Fruit fly (Drosophila melanogaster) whole organism, embryonic: ENCODE data around the gene Syp.

Experiments
- Bgb ChIP-seq: fragments of 200-800 bp; sonication (Bioruptor generic); IDR thresholded peaks from 2 replicates; pipeline ENCODE4 v1.3.6; 2022; ENCODE audit warnings: missing biosample characterization, missing genetic modification characterization; ENCODE audit not compliant: partially characterized antibody
- BtbVII ChIP-seq: fragments of 200-800 bp; sonication (Bioruptor generic); optimal IDR thresholded peaks from 3 replicates; lab custom pipeline; 2017; ENCODE audit warnings: missing biosample characterization, mild to moderate bottlenecking, missing genetic modification characterization
- CG10959 ChIP-seq: fragments of 200-800 bp; sonication (Bioruptor generic); IDR thresholded peaks from 2 replicates; pipeline ENCODE4 v1.3.6; 2022; ENCODE audit warnings: missing biosample characterization, missing genetic modification characterization
- CG11398 ChIP-seq: fragments of 200-800 bp; sonication (Bioruptor generic); optimal IDR thresholded peaks from 2 replicates; lab custom pipeline; 2016; ENCODE audit warnings: missing biosample characterization, missing genetic modification characterization
- CG11723 ChIP-seq: fragments of 200-800 bp; sonication (Bioruptor generic); optimal IDR thresholded peaks from 2 replicates; lab custom pipeline; 2017; ENCODE audit warnings: missing biosample characterization, mild to moderate bottlenecking, missing genetic modification characterization
- CG12104 ChIP-seq: fragments of 200-800 bp; sonication (Bioruptor generic); optimal IDR thresholded peaks from 3 replicates; lab custom pipeline; 2016; ENCODE audit warnings: missing biosample characterization, missing genetic modification characterization
- CG12769 ChIP-seq: fragments of 200-800 bp; sonication (Bioruptor generic); optimal IDR thresholded peaks from 2 replicates; lab custom pipeline; 2019; ENCODE audit warnings: missing biosample characterization, mild to moderate bottlenecking, missing genetic modification characterization, moderate library complexity
- CG14710 ChIP-seq: fragments of 200-800 bp; sonication (Bioruptor generic); optimal IDR thresholded peaks from 3 replicates; lab custom pipeline; 2019; ENCODE audit warnings: missing biosample characterization, mild to moderate bottlenecking, missing genetic modification characterization, moderate library complexity
- CG15011 ChIP-seq: fragments of 200-800 bp; sonication (Bioruptor generic); optimal IDR thresholded peaks from 3 replicates; lab custom pipeline; 2018; ENCODE audit warnings: missing biosample characterization, mild to moderate bottlenecking, missing genetic modification characterization
- CG1529 ChIP-seq: fragments of 200-800 bp; sonication (Bioruptor generic); optimal IDR thresholded peaks from 3 replicates; lab custom pipeline; 2018; ENCODE audit warnings: missing biosample characterization, missing genetic modification characterization
- CG15696 ChIP-seq: fragments of 200-800 bp; sonication (Bioruptor generic); optimal IDR thresholded peaks from 2 replicates; lab custom pipeline; 2019; ENCODE audit warnings: missing biosample characterization, mild to moderate bottlenecking, missing genetic modification characterization, moderate library complexity
- CG16863 ChIP-seq: fragments of 200-800 bp; sonication (Bioruptor generic); optimal IDR thresholded peaks from 3 replicates; lab custom pipeline; 2016; ENCODE audit warnings: missing biosample characterization, missing genetic modification characterization
- CG17328 ChIP-seq: fragments of 200-800 bp; sonication (Bioruptor generic); IDR thresholded peaks from 2 replicates; pipeline ENCODE4 v1.3.6; 2022; ENCODE audit warnings: missing biosample characterization, missing genetic modification characterization
- CG1792 ChIP-seq: fragments of 200-800 bp; sonication (Bioruptor generic); optimal IDR thresholded peaks from 2 replicates; lab custom pipeline; 2016; ENCODE audit warnings: missing biosample characterization, missing genetic modification characterization
- CG2120 ChIP-seq: fragments of 200-800 bp; sonication (Bioruptor generic); optimal IDR thresholded peaks from 3 replicates; lab custom pipeline; 2016; ENCODE audit warnings: missing biosample characterization, missing genetic modification characterization
- CG2712 ChIP-seq: fragments of 200-800 bp; optimal IDR thresholded peaks from 3 replicates; lab custom pipeline; 2019; ENCODE audit warnings: missing biosample characterization, mild to moderate bottlenecking, missing genetic modification characterization, moderate library complexity
- CG2875 ChIP-seq: fragments of 200-800 bp; sonication (Bioruptor generic); optimal IDR thresholded peaks from 2 replicates; lab custom pipeline; 2017; ENCODE audit warnings: missing biosample characterization, mild to moderate bottlenecking, missing genetic modification characterization, missing genetic modification reagents
- CG2889 ChIP-seq: fragments of 200-800 bp; sonication (Bioruptor generic); IDR thresholded peaks from 3 replicates; pipeline ENCODE4 v1.3.6; 2022; ENCODE audit warnings: missing biosample characterization, missing genetic modification characterization
- CG30403 ChIP-seq: fragments of 200-800 bp; sonication (Bioruptor generic); optimal IDR thresholded peaks from 3 replicates; lab custom pipeline; 2016; ENCODE audit warnings: missing biosample characterization, missing genetic modification characterization
- CG32772 ChIP-seq: fragments of 200-800 bp; sonication (Bioruptor generic); IDR thresholded peaks from 2 replicates; pipeline ENCODE4 v1.3.6; 2022; ENCODE audit warnings: missing biosample characterization, missing genetic modification characterization
- CG4730 ChIP-seq: fragments of 200-800 bp; sonication (Bioruptor generic); IDR thresholded peaks from 2 replicates; pipeline ENCODE4 v1.3.6; 2022; ENCODE audit warnings: missing biosample characterization, missing genetic modification characterization
- CG5245 ChIP-seq: fragments of 200-800 bp; sonication (Bioruptor generic); optimal IDR thresholded peaks from 3 replicates; lab custom pipeline; 2016; ENCODE audit warnings: missing biosample characterization, missing genetic modification characterization
- CG6175 ChIP-seq: fragments of 200-800 bp; sonication (Bioruptor generic); IDR thresholded peaks from 3 replicates; pipeline ENCODE4 v1.3.6; 2022; ENCODE audit warnings: missing biosample characterization, missing genetic modification characterization
- CrebB ChIP-seq: fragments of 200-800 bp; sonication (Bioruptor generic); optimal IDR thresholded peaks from 3 replicates; lab custom pipeline; 2018; ENCODE audit warnings: missing biosample characterization, mild to moderate bottlenecking, missing genetic modification characterization
- Fer1 ChIP-seq: fragments of 200-800 bp; sonication (Bioruptor generic); optimal IDR thresholded peaks from 2 replicates; lab custom pipeline; 2017; ENCODE audit warnings: missing biosample characterization, mild to moderate bottlenecking, missing genetic modification characterization
- Fer2 ChIP-seq: fragments of 200-800 bp; sonication (Bioruptor generic); optimal IDR thresholded peaks from 2 replicates; lab custom pipeline; 2018; ENCODE audit warnings: missing biosample characterization, mild to moderate bottlenecking, missing genetic modification characterization, moderate library complexity
- GATAe ChIP-seq: fragments of 200-800 bp; sonication (Bioruptor generic); conservative IDR thresholded peaks from 2 replicates; pipeline ENCODE4 v1.3.6; 2022; ENCODE audit warnings: missing biosample characterization, missing genetic modification characterization
- HLH4C ChIP-seq: fragments of 200-800 bp; sonication (Bioruptor generic); IDR thresholded peaks from 3 replicates; pipeline ENCODE4 v1.3.6; 2022; ENCODE audit warnings: missing biosample characterization, missing genetic modification characterization; ENCODE audit not compliant: partially characterized antibody
- Mad ChIP-seq: fragments of 200-800 bp; sonication (Bioruptor generic); optimal IDR thresholded peaks from 2 replicates; lab custom pipeline; 2016; ENCODE audit warnings: missing biosample characterization, missing genetic modification characterization
- NC2α ChIP-seq: fragments of 200-800 bp; sonication (Bioruptor generic); optimal IDR thresholded peaks from 2 replicates; lab custom pipeline; 2016; ENCODE audit warnings: missing biosample characterization, missing genetic modification characterization
- NC2β ChIP-seq: fragments of 200-800 bp; sonication (Bioruptor generic); optimal IDR thresholded peaks from 2 replicates; lab custom pipeline; 2016; ENCODE audit warnings: missing biosample characterization, missing genetic modification characterization
- Sry-β ChIP-seq: fragments of 200-800 bp; sonication (Bioruptor generic); optimal IDR thresholded peaks from 2 replicates; lab custom pipeline; 2018; ENCODE audit warnings: missing biosample characterization, mild to moderate bottlenecking, missing genetic modification characterization, moderate library complexity
- Taf1 ChIP-seq: fragments of 200-800 bp; sonication (Bioruptor generic); IDR thresholded peaks from 2 replicates; pipeline ENCODE4 v1.3.6; 2022; ENCODE audit warnings: missing biosample characterization, missing genetic modification characterization
- amos ChIP-seq: fragments of 200-800 bp; sonication (Bioruptor generic); IDR thresholded peaks from 2 replicates; pipeline ENCODE4 v1.3.6; 2022; ENCODE audit warnings: missing biosample characterization, missing genetic modification characterization; ENCODE audit not compliant: partially characterized antibody
- bbx ChIP-seq: fragments of 200-800 bp; sonication (Bioruptor generic); IDR thresholded peaks from 2 replicates; pipeline ENCODE4 v1.3.6; 2022; ENCODE audit warnings: missing biosample characterization, missing genetic modification characterization; ENCODE audit not compliant: partially characterized antibody
- bigmax ChIP-seq: fragments of 200-800 bp; sonication (Bioruptor generic); optimal IDR thresholded peaks from 2 replicates; lab custom pipeline; 2018; ENCODE audit warnings: missing biosample characterization, mild to moderate bottlenecking, missing genetic modification characterization
- cato ChIP-seq: fragments of 200-800 bp; sonication (Bioruptor generic); optimal IDR thresholded peaks from 2 replicates; lab custom pipeline; 2016; ENCODE audit warnings: missing biosample characterization, missing genetic modification characterization, borderline replicate concordance
- dan ChIP-seq: fragments of 200-800 bp; sonication (Bioruptor generic); IDR thresholded peaks from 2 replicates; pipeline ENCODE4 v1.3.6; 2022; ENCODE audit warnings: missing biosample characterization, missing genetic modification characterization
- dati ChIP-seq: fragments of 200-800 bp; sonication (Bioruptor generic); IDR thresholded peaks from 2 replicates; pipeline ENCODE4 v1.3.6; 2022; ENCODE audit warnings: missing biosample characterization, missing genetic modification characterization
- dimm ChIP-seq: fragments of 200-800 bp; sonication (Bioruptor generic); IDR thresholded peaks from 2 replicates; pipeline ENCODE4 v1.3.6; 2022; ENCODE audit warnings: missing biosample characterization, missing genetic modification characterization
- dm ChIP-seq: fragments of 200-800 bp; sonication (Bioruptor generic); optimal IDR thresholded peaks from 3 replicates; lab custom pipeline; 2016; ENCODE audit warnings: missing biosample characterization, missing genetic modification characterization
- gsb-n ChIP-seq: fragments of 200-800 bp; sonication (Bioruptor generic); optimal IDR thresholded peaks from 3 replicates; lab custom pipeline; 2018; ENCODE audit warnings: missing biosample characterization, mild to moderate bottlenecking, missing genetic modification characterization
- hb ChIP-seq: fragments of 200-800 bp; sonication (Bioruptor generic); IDR thresholded peaks from 3 replicates; pipeline ENCODE4 v1.3.6; 2022; ENCODE audit warnings: missing biosample characterization, missing genetic modification characterization; ENCODE audit not compliant: partially characterized antibody
- ken ChIP-seq: fragments of 200-800 bp; sonication (Bioruptor generic); IDR thresholded peaks from 3 replicates; pipeline ENCODE4 v1.3.6; 2022; ENCODE audit warnings: missing biosample characterization, missing genetic modification characterization
- knrl ChIP-seq: fragments of 200-800 bp; sonication (Bioruptor generic); IDR thresholded peaks from 3 replicates; pipeline ENCODE4 v1.3.6; 2022; ENCODE audit warnings: missing biosample characterization, missing genetic modification characterization; ENCODE audit not compliant: partially characterized antibody
- lmd ChIP-seq: fragments of 200-800 bp; sonication (Bioruptor generic); IDR thresholded peaks from 2 replicates; pipeline ENCODE4 v1.3.6; 2022; ENCODE audit warnings: missing biosample characterization, missing genetic modification characterization
- nau ChIP-seq: fragments of 200-800 bp; sonication (Bioruptor generic); optimal IDR thresholded peaks from 3 replicates; lab custom pipeline; 2017; ENCODE audit warnings: missing biosample characterization, mild to moderate bottlenecking, missing genetic modification characterization, missing genetic modification reagents
- nerfin-2 ChIP-seq: fragments of 200-800 bp; sonication (Bioruptor generic); IDR thresholded peaks from 2 replicates; pipeline ENCODE4 v1.3.6; 2022; ENCODE audit warnings: missing biosample characterization, missing genetic modification characterization; ENCODE audit not compliant: partially characterized antibody
- tll ChIP-seq, 2 experiments: fragments of 200-800 bp in 1 of 2; fragments of >200 bp in 1 of 2; sonication (Bioruptor generic) in 1 of 2; optimal IDR thresholded peaks; 2 replicates each; lab custom pipeline; 2017 to 2019; ENCODE audit warnings: missing biosample characterization in 2 of 2, missing genetic modification characterization in 2 of 2, mild to moderate bottlenecking in 1 of 2, moderate library complexity in 1 of 2
- unc-4 ChIP-seq: fragments of 200-800 bp; sonication (Bioruptor generic); IDR thresholded peaks from 2 replicates; pipeline ENCODE4 v1.3.6; 2022; ENCODE audit warnings: missing biosample characterization, missing genetic modification characterization; ENCODE audit not compliant: partially characterized antibody
- unpg ChIP-seq: fragments of 200-800 bp; sonication (Bioruptor generic); optimal IDR thresholded peaks from 3 replicates; lab custom pipeline; 2018; ENCODE audit warnings: missing biosample characterization, mild to moderate bottlenecking, missing genetic modification characterization, moderate library complexity

The Syp gene

DNA sequence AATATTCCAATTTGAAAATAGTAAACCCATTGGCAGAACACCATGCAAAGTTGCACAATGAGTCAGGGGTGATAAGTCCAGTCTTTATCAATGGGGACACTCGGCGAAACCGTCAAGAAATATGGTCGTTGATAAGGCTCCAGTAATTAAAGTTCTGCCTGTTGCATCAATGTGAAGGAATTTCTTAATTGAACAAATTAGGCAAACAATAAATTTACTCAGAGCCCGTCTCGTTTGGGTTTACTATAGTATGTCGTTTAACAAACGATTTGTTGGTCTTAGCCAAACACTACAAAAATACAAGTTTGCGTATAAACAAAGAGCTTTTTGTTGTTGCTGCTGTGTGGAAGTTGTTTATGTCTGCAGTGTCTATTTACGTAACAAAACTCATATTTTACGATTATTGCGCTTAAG lies 78.2 kb downstream of the Syp start (continued):
- TF ChIP-seq CG1529 (no peak), CG32772 (GFP tag; lab: Robert Waterston, UW) (no peak), CG17328 (no peak), lmd (GFP tag; lab: Robert Waterston, UW) (no peak), CG12769 (tag; lab: Kevin White, UChicago) (peak; percentile 83), knrl (GFP tag; lab: Robert Waterston, UW) (no peak), dan (GFP tag; lab: Robert Waterston, UW) (no peak), Bgb (GFP tag; lab: Robert Waterston, UW) (no peak), CG14710 (no peak), dimm (GFP tag; lab: Robert Waterston, UW) (no peak), NC2β (GFP tag; lab: Kevin White, UChicago) (no peak), CG16863 (no peak), bbx (GFP tag; lab: Robert Waterston, UW) (no peak), CG10959 (no peak), cato (GFP tag; lab: Kevin White, UChicago) (peak; percentile 26), NC2α (GFP tag; lab: Kevin White, UChicago) (no peak), CG2889 (no peak), CG2712 (tag; lab: Kevin White, UChicago) (no peak), CG2875 (peak; percentile 68), CG30403 (GFP tag; lab: Kevin White, UChicago) (no peak), hb (GFP tag; lab: Robert Waterston, UW) (no peak), CG1792 (GFP tag; lab: Kevin White, UChicago) (peak; percentile 59), CG4730 (GFP tag; lab: Robert Waterston, UW) (no peak), Sry-β (GFP tag; lab: Kevin White, UChicago) (peak; percentile 52), gsb-n (tag; lab: Kevin White, UChicago) (peak; percentile 27), ken (no peak), amos (GFP tag; lab: Robert Waterston, UW) (no peak), CG12104 (GFP tag; lab: Kevin White, UChicago) (peak; percentile 19), HLH4C (no peak), Mad (GFP tag; lab: Kevin White, UChicago) (no peak), dm (GFP tag; lab: Kevin White, UChicago) (no peak), tll (GFP tag; optimal IDR thresholded peaks at IDR 0.05; lab: Kevin White, UChicago) (no peak), CrebB (tag; lab: Kevin White, UChicago) (peak; percentile 73), unc-4 (no peak), CG15011 (GFP tag; lab: Kevin White, UChicago) (peak; percentile 66), CG15696 (tag; lab: Kevin White, UChicago) (no peak), BtbVII (GFP tag; lab: Kevin White, UChicago) (peak; percentile 74), nau (GFP tag; lab: Kevin White, UChicago) (peak; percentile 78), CG5245 (GFP tag; lab: Kevin White, UChicago) (no peak), Fer2 (tag; lab: Kevin White, UChicago) (no peak), Fer1 (peak; percentile 59), CG11398 (GFP tag; lab: Kevin White, UChicago) (peak; percentile 46), bigmax (GFP tag; lab: Kevin White, UChicago) (no peak), CG11723 (GFP tag; lab: Kevin White, UChicago) (peak; percentile 39), nerfin-2 (GFP tag; lab: Robert Waterston, UW) (no peak), unpg (GFP tag; lab: Kevin White, UChicago) (peak; percentile 69), CG2120 (GFP tag; lab: Kevin White, UChicago) (peak; percentile 32), CG6175 (GFP tag; lab: Robert Waterston, UW) (0 out of 3 replicates have a peak, but pooled peaks have one; percentile 32), GATAe (no peak), Taf1 (GFP tag; lab: Robert Waterston, UW) (no peak), dati (no peak)
